Worm (Caenorhabditis elegans): ENCODE results near the gene F42F12.14.
A peak's percentile ranks its signal among the peaks of the same experiment; 100 is the strongest.

F42F12.14 gene

ce11 chrX:12393786-12394308 is 45.4 kb downstream of the F42F12.14 start, which contains the start of gene F17E5.2 (continued):
- TF ChIP-seq mdl-1 (tag; optimal IDR thresholded peaks at IDR 0.05): peak in 1 of 2 experiments; percentile 94
- TF ChIP-seq ets-5 (GFP tag; IDR thresholded peaks at IDR 0.05): no peak
- no peak for TF ChIP-seq alr-1 (tag; optimal IDR thresholded peaks at IDR 0.05; ENCODE audit: borderline replicate concordance)
- peak; percentile 46 for TF ChIP-seq ceh-8 (GFP tag; optimal IDR thresholded peaks at IDR 0.05)
- TF ChIP-seq ceh-63 (GFP tag; optimal IDR thresholded peaks at IDR 0.05): no peak
- TF ChIP-seq mab-9 (GFP tag; IDR thresholded peaks at IDR 0.05): peak; percentile 65; the same call in 1 of the 2 replicates
- peak; percentile 90 for TF ChIP-seq irx-1 (tag; optimal IDR thresholded peaks at IDR 0.05)
- peak; percentile 86 for TF ChIP-seq grh-1 (GFP tag; IDR thresholded peaks at IDR 0.05)
- peak; percentile 59 for TF ChIP-seq F16B12.6 (tag; optimal IDR thresholded peaks at IDR 0.05)
- TF ChIP-seq nhr-20 (tag; optimal IDR thresholded peaks at IDR 0.05): peak; percentile 97
- TF ChIP-seq ceh-82 (tag; optimal IDR thresholded peaks at IDR 0.05): peak; percentile 86 to 94 (median 92)
- peak; percentile 93 for TF ChIP-seq jun-1 (tag; optimal IDR thresholded peaks at IDR 0.05)
- TF ChIP-seq hlh-4 (tag; optimal IDR thresholded peaks at IDR 0.05): no peak
- peak; percentile 95 for TF ChIP-seq swsn-7 (tag; optimal IDR thresholded peaks at IDR 0.05)
- peak; percentile 92 for TF ChIP-seq lin-13 (GFP tag; optimal IDR thresholded peaks at IDR 0.05)
- no peak for TF ChIP-seq nhr-76 (tag; optimal IDR thresholded peaks at IDR 0.05)
- TF ChIP-seq ces-1 (GFP tag; optimal IDR thresholded peaks at IDR 0.05): no peak
- peak; percentile 72 for TF ChIP-seq aly-2 (tag; optimal IDR thresholded peaks at IDR 0.05)
- peak; percentile 68 to 81 (median 78) for TF ChIP-seq dpl-1 (GFP tag; optimal IDR thresholded peaks at IDR 0.05)
- peak; percentile 72 for TF ChIP-seq aha-1 (tag; optimal IDR thresholded peaks at IDR 0.05)
- TF ChIP-seq nhr-237 (tag; optimal IDR thresholded peaks at IDR 0.05): peak; percentile 87
- peak; percentile 97 for TF ChIP-seq nhr-71 (tag; optimal IDR thresholded peaks at IDR 0.05)
- peak; percentile 82 to 83 for TF ChIP-seq efl-1 (optimal IDR thresholded peaks at IDR 0.05)
- peak; percentile 70 to 97 for TF ChIP-seq efl-1 (GFP tag; optimal IDR thresholded peaks at IDR 0.05 in 1 of 2)
- no peak for TF ChIP-seq C34B4.2 (tag; optimal IDR thresholded peaks at IDR 0.05)
- TF ChIP-seq lin-39 (tag; optimal IDR thresholded peaks at IDR 0.05): peak; percentile 83
- peak; percentile 93 for TF ChIP-seq fkh-8 (tag; optimal IDR thresholded peaks at IDR 0.05)
- peak in 1 of 2 experiments; percentile 65 for TF ChIP-seq egl-27 (tag; optimal IDR thresholded peaks at IDR 0.05)
- peak in 1 of 2 experiments; percentile 85 for TF ChIP-seq ztf-11 (tag; optimal IDR thresholded peaks at IDR 0.05)
- peak; percentile 98 for TF ChIP-seq lin-14 (GFP tag; optimal IDR thresholded peaks at IDR 0.05)
- TF ChIP-seq fkh-10 (GFP tag; optimal IDR thresholded peaks at IDR 0.05): peak; percentile 95
- TF ChIP-seq isw-1 (GFP tag; IDR thresholded peaks at IDR 0.05): peak; percentile 80
- no peak for TF ChIP-seq efl-3 (GFP tag; optimal IDR thresholded peaks at IDR 0.05)
- peak; percentile 94 for TF ChIP-seq tbx-2 (tag; optimal IDR thresholded peaks at IDR 0.05)
- TF ChIP-seq nhr-11 (tag; optimal IDR thresholded peaks at IDR 0.05): peak; percentile 73
- no peak for TF ChIP-seq unc-98 (GFP tag; IDR thresholded peaks at IDR 0.05)
- TF ChIP-seq unc-62 (GFP tag; optimal IDR thresholded peaks at IDR 0.05): peak; percentile 62
- TF ChIP-seq pag-3 (tag; optimal IDR thresholded peaks at IDR 0.05; ENCODE audit: borderline replicate concordance, insufficient read depth): no peak
- TF ChIP-seq lir-3 (tag; optimal IDR thresholded peaks at IDR 0.05; ENCODE audit: poor library complexity): peak; percentile 77
- TF ChIP-seq ztf-4 (tag; optimal IDR thresholded peaks at IDR 0.05): peak; percentile 95
- peak; percentile 93 for TF ChIP-seq unc-130 (tag; optimal IDR thresholded peaks at IDR 0.05)
- peak; percentile 65 for TF ChIP-seq C04F5.9 (tag; optimal IDR thresholded peaks at IDR 0.05)
- TF ChIP-seq ceh-90 (tag; optimal IDR thresholded peaks at IDR 0.05): no peak
- TF ChIP-seq nhr-19 (GFP tag; conservative IDR thresholded peaks at IDR 0.05): peak; percentile 95
- TF ChIP-seq nhr-84 (tag; optimal IDR thresholded peaks at IDR 0.05): no peak
- TF ChIP-seq C16A3.4 (tag; optimal IDR thresholded peaks at IDR 0.05): peak; percentile 98
- TF ChIP-seq nhr-47 (tag; optimal IDR thresholded peaks at IDR 0.05): peak; percentile 95
- TF ChIP-seq hlh-17 (GFP tag; optimal IDR thresholded peaks at IDR 0.05; ENCODE audit: borderline replicate concordance): no peak
- TF ChIP-seq fos-1 (tag; optimal IDR thresholded peaks at IDR 0.05): peak; percentile 91
- TF ChIP-seq rnt-1 (tag; optimal IDR thresholded peaks at IDR 0.05): peak; percentile 96
- TF ChIP-seq sup-37 (GFP tag; optimal IDR thresholded peaks at IDR 0.05): peak; percentile 85
- TF ChIP-seq sptf-1 (tag; optimal IDR thresholded peaks at IDR 0.05): no peak

Data from whole organism, L1 larva.